Fruit fly (Drosophila melanogaster): Measurements from ENCODE around the gene OtopLa.

DNA sequence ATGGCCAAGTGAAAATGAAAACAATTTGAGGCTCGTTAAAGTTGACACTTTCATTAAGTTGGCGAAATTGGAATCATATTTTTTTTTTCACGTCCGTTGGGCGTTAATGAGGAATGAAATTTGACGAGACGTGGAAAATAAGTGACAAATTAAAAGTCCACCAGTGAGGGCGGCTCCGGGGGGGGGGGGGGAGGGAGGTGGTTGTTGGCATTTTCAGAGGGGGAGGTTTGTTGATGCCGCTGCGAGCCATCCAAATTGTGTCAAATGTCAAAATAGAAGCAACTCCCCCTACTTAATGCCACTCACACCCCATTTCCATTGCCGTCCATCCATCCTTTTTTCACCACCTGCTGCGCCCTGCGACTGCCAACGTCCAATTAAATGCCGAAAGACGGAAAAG lies 61.3 kb downstream of the OtopLa start:
- TF ChIP-seq CG1792 (GFP tag; optimal IDR thresholded peaks at IDR 0.05) (no peak), CG42726 (GFP tag; IDR thresholded peaks at IDR 0.05; ENCODE audit: partially characterized antibody) (no peak), CG10565 (GFP tag; optimal IDR thresholded peaks at IDR 0.05) (no peak), crol (GFP tag; IDR thresholded peaks at IDR 0.05) (peak; percentile 51; the same call in 1 of the 2 replicates), CG17186 (GFP tag; optimal IDR thresholded peaks at IDR 0.05) (no peak), Sin3A (optimal IDR thresholded peaks at IDR 0.05) (no peak), CG14860 (GFP tag; IDR thresholded peaks at IDR 0.05; ENCODE audit: partially characterized antibody) (no peak), lab (GFP tag; optimal IDR thresholded peaks at IDR 0.05) (no peak), pb (GFP tag; optimal IDR thresholded peaks at IDR 0.05) (no peak), ash1 (GFP tag; optimal IDR thresholded peaks at IDR 0.05) (no peak), inv (GFP tag; IDR thresholded peaks at IDR 0.05; ENCODE audit: partially characterized antibody) (no peak)
